Fruit fly (Drosophila melanogaster): ENCODE measurements around the gene PolrMT.
A peak's percentile ranks its signal among the peaks of the same experiment; 100 is the strongest.

The PolrMT gene

DNA sequence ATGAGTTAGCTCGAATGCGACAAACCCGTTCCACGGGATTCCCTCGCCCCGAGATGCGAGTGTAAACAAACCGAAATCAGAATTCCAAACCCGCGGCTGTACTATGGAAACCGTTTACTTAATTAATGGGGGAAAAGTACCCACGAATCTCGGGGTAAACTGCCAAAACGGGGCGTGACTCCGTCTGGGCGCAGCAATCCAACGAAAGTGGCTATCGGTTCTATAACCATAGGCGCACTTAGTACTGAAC lies 14.5 kb upstream of the PolrMT start:
- TF ChIP-seq CG13894 (tag; optimal IDR thresholded peaks at IDR 0.05) (peak; percentile 37), ftz-f1 (GFP tag; optimal IDR thresholded peaks at IDR 0.05) (no peak), sd (tag; optimal IDR thresholded peaks at IDR 0.05) (peak; percentile 80), CG7745 (tag; optimal IDR thresholded peaks at IDR 0.05) (no peak), CG11093 (GFP tag; IDR thresholded peaks at IDR 0.05) (no peak), Ets65A (GFP tag) (peak; percentile 61), Xbp1 (GFP tag; optimal IDR thresholded peaks at IDR 0.05) (no peak), sqz (GFP tag; optimal IDR thresholded peaks at IDR 0.05) (no peak)

DNA sequence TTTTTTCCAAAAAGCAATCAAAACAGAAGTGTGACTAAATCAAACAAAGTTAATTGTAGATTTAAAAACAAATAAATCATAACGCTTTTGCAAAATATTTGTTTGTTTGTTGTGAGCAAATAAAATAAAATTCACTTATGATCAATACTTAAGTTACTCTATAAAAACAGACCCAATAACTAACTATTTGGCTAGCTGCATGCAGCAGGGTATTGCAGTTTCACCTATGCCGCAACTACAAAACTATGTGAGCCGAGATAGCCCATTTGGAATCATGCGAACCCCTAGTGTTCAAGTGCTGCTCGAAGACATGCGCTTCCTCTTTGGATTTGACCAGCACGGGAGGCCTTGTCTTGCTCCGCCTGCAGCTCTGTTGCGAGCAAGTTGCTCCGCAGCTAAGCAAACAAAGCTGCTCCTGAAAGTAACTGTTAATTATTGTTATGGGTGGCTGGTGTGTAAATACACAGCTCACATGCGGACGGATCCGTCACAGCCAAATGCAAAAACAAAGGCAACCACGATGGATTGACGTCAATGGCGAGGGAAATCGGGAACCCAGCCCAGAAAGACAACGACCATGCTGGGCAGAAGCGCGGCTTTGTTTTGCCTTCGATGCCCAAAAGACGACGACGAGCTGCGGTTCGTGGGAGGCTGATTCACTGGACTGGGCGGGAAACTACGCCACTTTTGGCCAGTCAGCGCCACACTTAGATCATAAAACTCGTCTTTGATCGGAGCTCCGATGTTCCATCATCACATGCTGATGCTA lies 14.0 kb upstream of the PolrMT start:
- TF ChIP-seq klu (GFP tag; IDR thresholded peaks at IDR 0.05) = 0 out of 2 replicates have a peak, but pooled peaks have one; percentile 21
- TF ChIP-seq sug (tag; optimal IDR thresholded peaks at IDR 0.05) = peak; percentile 9
- peak; percentile 63 for TF ChIP-seq Med (GFP tag)
- peak; percentile 22 for TF ChIP-seq Sox102F (GFP tag; optimal IDR thresholded peaks at IDR 0.05)
- TF ChIP-seq fd96Cb (tag; optimal IDR thresholded peaks at IDR 0.05) = no peak
- peak; percentile 7 for TF ChIP-seq CG12071 (GFP tag; optimal IDR thresholded peaks at IDR 0.05)
- TF ChIP-seq cg (GFP tag; optimal IDR thresholded peaks at IDR 0.05) = no peak
- peak; percentile 0 for TF ChIP-seq CG16863 (GFP tag; optimal IDR thresholded peaks at IDR 0.05)
- TF ChIP-seq sens (GFP tag) = peak; percentile 68
- TF ChIP-seq Ets65A (GFP tag) = peak; percentile 33
- no peak for TF ChIP-seq Max (GFP tag; optimal IDR thresholded peaks at IDR 0.05)
- TF ChIP-seq CG2875 (GFP tag; optimal IDR thresholded peaks at IDR 0.05) = peak; percentile 0
- TF ChIP-seq Dek (tag; optimal IDR thresholded peaks at IDR 0.05) = no peak
- no peak for TF ChIP-seq Atf-2 (GFP tag; optimal IDR thresholded peaks at IDR 0.05)
- TF ChIP-seq Sox100B (GFP tag; optimal IDR thresholded peaks at IDR 0.05) = peak; percentile 30
- 0 out of 2 replicates have a peak, but pooled peaks have one; percentile 4 for TF ChIP-seq CG17612 (GFP tag; IDR thresholded peaks at IDR 0.05)
- TF ChIP-seq CG8290 (GFP tag; optimal IDR thresholded peaks at IDR 0.05) = no peak
- TF ChIP-seq CG8290 (tag; optimal IDR thresholded peaks at IDR 0.05) = peak in 1 of 2 experiments; percentile 2
- peak; percentile 35 for TF ChIP-seq CG10543 (GFP tag; optimal IDR thresholded peaks at IDR 0.05)
- TF ChIP-seq Asciz (GFP tag; optimal IDR thresholded peaks at IDR 0.05) = peak; percentile 0
- peak; percentile 11 for TF ChIP-seq CG14710 (tag; optimal IDR thresholded peaks at IDR 0.05)
- TF ChIP-seq MBD-R2 (GFP tag; IDR thresholded peaks at IDR 0.05) = no peak
- TF ChIP-seq CG17361 (GFP tag; IDR thresholded peaks at IDR 0.05) = 0 out of 3 replicates have a peak, but pooled peaks have one; percentile 32
- peak; percentile 42 for TF ChIP-seq ATbp (GFP tag; optimal IDR thresholded peaks at IDR 0.05)
- TF ChIP-seq CG10274 (GFP tag; optimal IDR thresholded peaks at IDR 0.05) = peak; percentile 81
- TF ChIP-seq pita (GFP tag; optimal IDR thresholded peaks at IDR 0.05) = no peak
- TF ChIP-seq ap (GFP tag; IDR thresholded peaks at IDR 0.05) = no peak
- TF ChIP-seq CG11504 (tag; optimal IDR thresholded peaks at IDR 0.05) = peak; percentile 37
- peak; percentile 14 for TF ChIP-seq gem (tag; optimal IDR thresholded peaks at IDR 0.05)
- no peak for TF ChIP-seq CG1024 (GFP tag; IDR thresholded peaks at IDR 0.05)
- peak; percentile 83 for TF ChIP-seq CG12769 (tag; optimal IDR thresholded peaks at IDR 0.05)
- TF ChIP-seq CG10147 (GFP tag; optimal IDR thresholded peaks at IDR 0.05) = no peak
- peak; percentile 38 for TF ChIP-seq CG7987 (GFP tag; optimal IDR thresholded peaks at IDR 0.05)
- TF ChIP-seq org-1 (GFP tag; optimal IDR thresholded peaks at IDR 0.05) = no peak
- peak; percentile 25 for TF ChIP-seq wek (GFP tag; optimal IDR thresholded peaks at IDR 0.05)
- peak; percentile 8 for TF ChIP-seq nau (GFP tag; optimal IDR thresholded peaks at IDR 0.05)
- TF ChIP-seq NK7.1 (GFP tag; optimal IDR thresholded peaks at IDR 0.05) = no peak
- no peak for TF ChIP-seq Poxn (GFP tag; IDR thresholded peaks at IDR 0.05)
- TF ChIP-seq HmgZ (tag; optimal IDR thresholded peaks at IDR 0.05) = peak; percentile 13
- TF ChIP-seq vvl (GFP tag; IDR thresholded peaks at IDR 0.05) = no peak
- TF ChIP-seq lola (GFP tag; optimal IDR thresholded peaks at IDR 0.05) = no peak
